Worm (Caenorhabditis elegans) whole organism, mixed stage, embryonic: ENCODE measurements around the gene pdr-1.
A peak's percentile ranks its signal among the peaks of the same experiment; 100 is the strongest.

Source experiments
- blmp-1 ChIP-seq: fragments of 150-350 bp; optimal IDR thresholded peaks from 2 replicates; lab custom pipeline; 2014; ENCODE audit warnings: missing biosample characterization, missing genetic modification characterization
- ceh-39 ChIP-seq: fragments of 150-350 bp; optimal IDR thresholded peaks from 2 replicates; lab custom pipeline; 2014; ENCODE audit warnings: missing biosample characterization, missing genetic modification characterization
- ceh-43 ChIP-seq: fragments of 200-800 bp; sonication (Bioruptor generic); optimal IDR thresholded peaks from 2 replicates; lab custom pipeline; 2018; ENCODE audit warnings: mild to moderate bottlenecking, missing genetic modification characterization, moderate library complexity, missing compliant biosample characterization
- ceh-83 ChIP-seq: fragments of 200-800 bp; sonication (Bioruptor generic); optimal IDR thresholded peaks from 2 replicates; lab custom pipeline; 2018; ENCODE audit warnings: mild to moderate bottlenecking, missing genetic modification characterization, missing compliant biosample characterization
- ces-1 ChIP-seq: fragments of 150-350 bp; optimal IDR thresholded peaks from 2 replicates; lab custom pipeline; 2014; ENCODE audit warnings: missing biosample characterization, missing genetic modification reagents, missing genetic modification characterization
- drap-1 ChIP-seq: fragments of 200-800 bp; sonication (Bioruptor generic); optimal IDR thresholded peaks from 3 replicates; lab custom pipeline; 2018; ENCODE audit warnings: mild to moderate bottlenecking, missing genetic modification characterization, missing compliant biosample characterization
- hlh-1 ChIP-seq: fragments of 150-350 bp; optimal IDR thresholded peaks from 2 replicates; lab custom pipeline; 2014; ENCODE audit warnings: missing biosample characterization, missing genetic modification reagents, missing genetic modification characterization
- lin-32 ChIP-seq: fragments of 200-800 bp; sonication (Bioruptor generic); optimal IDR thresholded peaks from 2 replicates; lab custom pipeline; 2018; ENCODE audit warnings: mild to moderate bottlenecking, missing genetic modification characterization, missing compliant biosample characterization
- lsy-2 ChIP-seq: fragments of 150-350 bp; optimal IDR thresholded peaks from 2 replicates; lab custom pipeline; 2014; ENCODE audit warnings: missing biosample characterization, missing genetic modification characterization
- mab-5 ChIP-seq: fragments of 150-350 bp; optimal IDR thresholded peaks from 2 replicates; lab custom pipeline; 2014; ENCODE audit warnings: missing biosample characterization, missing genetic modification characterization
- mep-1 ChIP-seq: fragments of 150-350 bp; optimal IDR thresholded peaks from 2 replicates; lab custom pipeline; 2017; ENCODE audit warnings: missing biosample characterization, missing genetic modification reagents, missing genetic modification characterization, inconsistent platforms
- nhr-12 ChIP-seq: fragments of 150-350 bp; optimal IDR thresholded peaks from 2 replicates; lab custom pipeline; 2014; ENCODE audit warnings: missing biosample characterization, missing genetic modification characterization
- pha-4 ChIP-seq: fragments of 150-350 bp; optimal IDR thresholded peaks from 2 replicates; lab custom pipeline; 2018; ENCODE audit warnings: missing biosample characterization, missing genetic modification reagents, missing genetic modification characterization
- snpc-4 ChIP-seq: fragments of 150-350 bp; optimal IDR thresholded peaks from 2 replicates; lab custom pipeline; 2014; ENCODE audit warnings: missing biosample characterization, missing genetic modification characterization
- sptf-1 ChIP-seq: sonication (generic microtip); optimal IDR thresholded peaks from 2 replicates; lab custom pipeline; 2017; ENCODE audit warnings: mild to moderate bottlenecking, missing genetic modification characterization, moderate library complexity, missing compliant biosample characterization
- tbx-8 ChIP-seq: fragments of 200-800 bp; sonication (Bioruptor generic); optimal IDR thresholded peaks from 2 replicates; lab custom pipeline; 2018; ENCODE audit warnings: mild to moderate bottlenecking, missing genetic modification characterization, moderate library complexity, missing compliant biosample characterization
- unc-62 ChIP-seq: fragments of 150-350 bp; optimal IDR thresholded peaks from 2 replicates; lab custom pipeline; 2014; ENCODE audit warnings: missing biosample characterization, missing genetic modification reagents, missing genetic modification characterization

Gene pdr-1

DNA sequence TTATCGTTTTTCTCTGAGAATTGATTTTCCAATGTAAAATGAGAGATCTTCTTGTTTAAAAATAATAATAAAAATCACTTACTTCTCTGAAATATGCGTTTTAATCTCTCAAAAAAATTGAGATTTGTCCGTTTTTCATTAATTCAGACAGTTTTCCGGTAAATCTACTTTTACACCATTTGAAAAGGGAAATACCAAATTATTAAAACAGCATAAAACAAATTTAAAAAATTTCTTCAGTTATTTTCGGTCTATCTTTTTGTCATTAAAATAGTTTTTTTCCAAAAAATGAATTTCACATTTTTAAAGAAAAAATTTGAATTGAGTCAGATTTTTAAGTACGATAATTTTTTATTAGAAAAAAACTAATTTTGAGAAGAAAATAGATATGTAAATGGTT, 7.5 kb downstream of the pdr-1 start:
- peak; percentile 49 for TF ChIP-seq blmp-1 (tag; lab: Kevin White, UChicago)
- TF ChIP-seq lin-32 = no peak
- TF ChIP-seq, all 35 proteins: peak for 1

ce11 chrIII:13779360-13780093, 8.2 kb downstream of the pdr-1 start:
- TF ChIP-seq ces-1 (no peak), unc-62 (GFP tag; lab: Kevin White, UChicago) (no peak), ceh-83 (GFP tag; lab: Kevin White, UChicago) (peak; percentile 70), drap-1 (GFP tag; lab: Kevin White, UChicago) (peak; percentile 31), lsy-2 (tag; lab: Kevin White, UChicago) (peak; percentile 11), blmp-1 (tag; lab: Kevin White, UChicago) (peak; percentile 18), hlh-1 (tag; lab: Kevin White, UChicago) (no peak), lin-32 (no peak), tbx-8 (no peak), mab-5 (tag; lab: Kevin White, UChicago) (no peak), mep-1 (tag; lab: Kevin White, UChicago) (no peak), ceh-39 (tag; lab: Kevin White, UChicago) (no peak), sptf-1 (tag; lab: Kevin White, UChicago) (peak; percentile 57), pha-4 (tag; lab: Kevin White, UChicago) (no peak)

- peak; percentile 38 for TF ChIP-seq lin-32
- TF ChIP-seq snpc-4 (tag; lab: Kevin White, UChicago) = no peak
- no peak for TF ChIP-seq blmp-1 (tag; lab: Kevin White, UChicago)
- no peak for TF ChIP-seq nhr-12 (tag; lab: Kevin White, UChicago)
- no peak for TF ChIP-seq ceh-43 (GFP tag; lab: Kevin White, UChicago)
Observed at ce11 chrIII:13780199-13780706, 8.9 kb downstream of the pdr-1 start, which contains the start of gene pot-3. Gene pot-3, plus strand, starts transcription at chrIII:13780215.
